Fruit fly (Drosophila melanogaster): ENCODE data around the gene FoxP.

FoxP gene

dm6 chr3R:9705008-9705628, 25.6 kb downstream of the FoxP start, which contains the start of gene Unc-115a (continued):
- TF ChIP-seq Aef1 (GFP tag; IDR thresholded peaks at IDR 0.05) (no peak), CG8290 (GFP tag; optimal IDR thresholded peaks at IDR 0.05) (peak; percentile 12), CG8290 (tag; optimal IDR thresholded peaks at IDR 0.05) (peak in 1 of 2 experiments; percentile 86), CG12769 (tag; optimal IDR thresholded peaks at IDR 0.05) (peak; percentile 62), CG8944 (GFP tag; optimal IDR thresholded peaks at IDR 0.05) (peak; percentile 42), cad (GFP tag; optimal IDR thresholded peaks at IDR 0.05) (no peak), ind (GFP tag; optimal IDR thresholded peaks at IDR 0.05) (no peak), bbx (GFP tag; IDR thresholded peaks at IDR 0.05; ENCODE audit: partially characterized antibody) (no peak), cwo (GFP tag; optimal IDR thresholded peaks at IDR 0.05) (no peak), sens (GFP tag) (peak; percentile 93), Sox102F (GFP tag; optimal IDR thresholded peaks at IDR 0.05) (no peak), CrebB (tag; optimal IDR thresholded peaks at IDR 0.05) (peak; percentile 18), CG3847 (GFP tag; IDR thresholded peaks at IDR 0.05) (no peak), dmrt99B (tag; optimal IDR thresholded peaks at IDR 0.05) (no peak), CG31365 (tag; optimal IDR thresholded peaks at IDR 0.05) (peak; percentile 42), dati (GFP tag; IDR thresholded peaks at IDR 0.05) (no peak), Vsx1 (GFP tag; optimal IDR thresholded peaks at IDR 0.05) (no peak), PHDP (tag; optimal IDR thresholded peaks at IDR 0.05) (peak; percentile 38), NK7.1 (GFP tag; optimal IDR thresholded peaks at IDR 0.05) (peak; percentile 10), CG3995 (GFP tag; optimal IDR thresholded peaks at IDR 0.05) (peak; percentile 49), dmrt11E (tag; optimal IDR thresholded peaks at IDR 0.05) (peak; percentile 17), grn (GFP tag; optimal IDR thresholded peaks at IDR 0.05) (peak; percentile 70), CG10366 (GFP tag; IDR thresholded peaks at IDR 0.05) (no peak), psq (GFP tag; optimal IDR thresholded peaks at IDR 0.05) (peak; percentile 23), ara (GFP tag; IDR thresholded peaks at IDR 0.05) (no peak), CG4360 (GFP tag; IDR thresholded peaks at IDR 0.05) (no peak), CG17328 (GFP tag; IDR thresholded peaks at IDR 0.05) (no peak), hkb (optimal IDR thresholded peaks at IDR 0.05) (no peak), hkb (GFP tag; IDR thresholded peaks at IDR 0.05) (no peak), CG9817 (tag; optimal IDR thresholded peaks at IDR 0.05) (peak; percentile 42), CG6854 (GFP tag; optimal IDR thresholded peaks at IDR 0.05) (peak; percentile 28), kah (GFP tag; optimal IDR thresholded peaks at IDR 0.05) (peak; percentile 32), CG10979 (tag; optimal IDR thresholded peaks at IDR 0.05) (peak; percentile 36), HLH3B (GFP tag; IDR thresholded peaks at IDR 0.05) (no peak), run (tag; optimal IDR thresholded peaks at IDR 0.05) (no peak), CG18599 (GFP tag; optimal IDR thresholded peaks at IDR 0.05) (no peak), Dip3 (GFP tag; optimal IDR thresholded peaks at IDR 0.05) (peak; percentile 25), stwl (tag; optimal IDR thresholded peaks at IDR 0.05) (peak; percentile 69), pan (optimal IDR thresholded peaks at IDR 0.05) (no peak), pan (GFP tag; optimal IDR thresholded peaks at IDR 0.05 in 1 of 2, IDR thresholded peaks at IDR 0.05 in 1 of 2) (no peak), CG7963 (GFP tag; IDR thresholded peaks at IDR 0.05; ENCODE audit: partially characterized antibody) (no peak), nerfin-1 (tag; optimal IDR thresholded peaks at IDR 0.05) (peak; percentile 76), CG2202 (tag; optimal IDR thresholded peaks at IDR 0.05) (peak; percentile 3), chinmo (GFP tag; IDR thresholded peaks at IDR 0.05; ENCODE audit: partially characterized antibody) (no peak), salm (tag; optimal IDR thresholded peaks at IDR 0.05) (peak; percentile 47), CG3163 (GFP tag; optimal IDR thresholded peaks at IDR 0.05) (peak; percentile 58), pum (GFP tag; optimal IDR thresholded peaks at IDR 0.05) (peak; percentile 6), pfk (GFP tag; optimal IDR thresholded peaks at IDR 0.05) (no peak), pho (GFP tag; optimal IDR thresholded peaks at IDR 0.05) (peak; percentile 80), caup (GFP tag; optimal IDR thresholded peaks at IDR 0.05; ENCODE audit: severe bottlenecking) (peak; percentile 61), Elba2 (GFP tag; optimal IDR thresholded peaks at IDR 0.05) (peak; percentile 20)
